Fruit fly (Drosophila melanogaster) whole organism: Measurements from ENCODE around the gene CycD.

Experiments used
- Dll ChIP-seq: fragments of >200 bp; optimal IDR thresholded peaks from 2 replicates; lab custom pipeline; 2017
- pan ChIP-seq: fragments of >200 bp; optimal IDR thresholded peaks from 2 replicates; lab custom pipeline; 2017
- psq ChIP-seq: fragments of >200 bp; optimal IDR thresholded peaks from 2 replicates; lab custom pipeline; 2017
- usp ChIP-seq: fragments of >200 bp; optimal IDR thresholded peaks from 2 replicates; lab custom pipeline; 2017; ENCODE audit warnings: missing biosample characterization, missing genetic modification characterization, mixed read lengths

DNA sequence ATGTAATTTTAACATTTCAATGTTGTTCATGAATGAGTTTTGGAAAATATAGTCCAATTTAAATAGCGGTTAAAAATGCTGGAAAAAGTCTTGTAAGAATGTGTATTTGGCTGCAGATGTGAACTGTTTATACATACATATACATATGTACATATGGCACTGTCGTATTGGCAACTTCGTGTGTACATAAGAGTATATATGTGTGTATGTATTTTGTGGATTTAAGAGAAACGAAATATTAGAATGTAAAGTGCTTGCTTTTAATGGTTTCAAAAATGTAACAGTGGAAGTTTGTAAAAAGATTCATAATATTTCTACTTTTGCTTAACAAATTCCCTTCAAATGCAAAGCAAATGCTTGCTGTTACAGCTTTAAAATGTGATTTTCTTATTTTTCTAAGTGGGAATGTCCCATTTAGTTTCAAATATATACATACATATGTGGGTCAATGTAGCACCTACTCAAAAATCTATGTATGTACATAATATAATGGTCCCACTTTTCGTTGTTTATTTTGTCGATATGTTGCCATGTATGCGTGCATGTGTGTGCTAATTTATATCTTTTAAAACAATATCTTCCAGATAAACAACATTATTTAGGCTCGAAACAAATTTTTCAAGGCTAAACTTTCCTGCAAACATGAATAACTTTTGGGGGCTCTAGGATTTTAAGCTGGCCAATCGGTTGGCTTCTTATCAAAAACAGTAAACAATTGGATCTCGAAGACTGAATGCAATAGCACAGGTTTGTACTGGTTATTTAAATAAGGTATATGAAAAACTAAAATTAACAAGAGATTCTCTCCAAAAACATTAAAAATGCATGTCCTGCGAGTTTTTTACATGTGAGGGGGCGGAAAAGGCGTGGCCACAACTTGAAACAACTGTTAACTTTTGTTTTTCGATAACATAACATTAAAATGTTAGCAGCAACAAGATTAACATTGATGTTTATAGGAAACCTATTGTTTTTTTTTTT, 38.4 kb downstream of the CycD start:
- TF ChIP-seq usp (GFP tag; lab: Kevin White, UChicago) (no peak), pan (no peak), Dll (lab: Kevin White, UChicago) (no peak), psq (lab: Kevin White, UChicago) (no peak)
